Worm (Caenorhabditis elegans): Measurements from ENCODE around the gene pqn-35.

Gene pqn-35

ce11 chrII:4638891-4639290, 26.1 kb downstream of the pqn-35 start:
- TF ChIP-seq nhr-23 (tag; optimal IDR thresholded peaks at IDR 0.05) (peak; percentile 66), lsy-12 (tag; optimal IDR thresholded peaks at IDR 0.05) (no peak), elt-1 (tag; optimal IDR thresholded peaks at IDR 0.05) (no peak), ceh-9 (tag; optimal IDR thresholded peaks at IDR 0.05) (no peak), nhr-237 (tag; optimal IDR thresholded peaks at IDR 0.05) (no peak), fkh-2 (tag; optimal IDR thresholded peaks at IDR 0.05) (no peak), snpc-4 (tag; optimal IDR thresholded peaks at IDR 0.05) (no peak), skn-1 (tag; optimal IDR thresholded peaks at IDR 0.05) (no peak), ama-1 (optimal IDR thresholded peaks at IDR 0.05) (no peak), nhr-43 (tag; optimal IDR thresholded peaks at IDR 0.05; ENCODE audit: poor library complexity, severe bottlenecking) (peak; percentile 7), egl-27 (tag; optimal IDR thresholded peaks at IDR 0.05) (no peak), unc-62 (GFP tag; optimal IDR thresholded peaks at IDR 0.05) (no peak)

ce11 chrII:4640748-4641147, 28.0 kb downstream of the pqn-35 start:
- TF ChIP-seq nfya-1 (tag; optimal IDR thresholded peaks at IDR 0.05; ENCODE audit: insufficient read depth): peak; percentile 22
- no peak for TF ChIP-seq mml-1 (tag; optimal IDR thresholded peaks at IDR 0.05)
- TF ChIP-seq ztf-11 (tag; optimal IDR thresholded peaks at IDR 0.05): no peak

- TF ChIP-seq eor-1 (tag; optimal IDR thresholded peaks at IDR 0.05) (no peak), pha-4 (tag; optimal IDR thresholded peaks at IDR 0.05) (peak; percentile 16)
These were observed 36.0 kb downstream of the pqn-35 start, which contains the start of gene lgc-27 for ce11 chrII:4648785-4649184. TSS of gene lgc-27 (plus strand) at chrII:4649085.

ce11 chrII:4650072-4650471, 37.3 kb downstream of the pqn-35 start:
- TF ChIP-seq pqm-1 (tag; optimal IDR thresholded peaks at IDR 0.05): no peak
- no peak for TF ChIP-seq egl-27 (tag; optimal IDR thresholded peaks at IDR 0.05)

ce11 chrII:4655834-4656233, 43.0 kb downstream of the pqn-35 start, which contains the start of gene fut-6:
TSS of gene fut-6 (minus strand) at chrII:4655934.
- TF ChIP-seq mdl-1 (tag; optimal IDR thresholded peaks at IDR 0.05) (no peak), mml-1 (tag; optimal IDR thresholded peaks at IDR 0.05) (no peak), R02D3.7 (tag; optimal IDR thresholded peaks at IDR 0.05) (no peak), nhr-77 (tag; optimal IDR thresholded peaks at IDR 0.05) (no peak), nhr-23 (tag; optimal IDR thresholded peaks at IDR 0.05) (no peak), ztf-11 (tag; optimal IDR thresholded peaks at IDR 0.05) (no peak), unc-39 (tag; optimal IDR thresholded peaks at IDR 0.05) (no peak), nhr-25 (tag; optimal IDR thresholded peaks at IDR 0.05) (no peak), lin-15B (tag; optimal IDR thresholded peaks at IDR 0.05) (no peak)

ce11 chrII:4657370-4657769, 44.6 kb downstream of the pqn-35 start:
- no peak for TF ChIP-seq ceh-28 (tag; optimal IDR thresholded peaks at IDR 0.05)
- no peak for TF ChIP-seq nhr-77 (tag; optimal IDR thresholded peaks at IDR 0.05)
- TF ChIP-seq elt-2 (tag; optimal IDR thresholded peaks at IDR 0.05): peak; percentile 65

ce11 chrII:4658245-4658644, 45.5 kb downstream of the pqn-35 start:
- TF ChIP-seq skn-1 (tag; optimal IDR thresholded peaks at IDR 0.05): no peak
- TF ChIP-seq snpc-4 (tag; optimal IDR thresholded peaks at IDR 0.05): no peak
- no peak for TF ChIP-seq nhr-77 (tag; optimal IDR thresholded peaks at IDR 0.05)
- TF ChIP-seq nfya-1 (tag; optimal IDR thresholded peaks at IDR 0.05; ENCODE audit: insufficient read depth): no peak
- no peak for TF ChIP-seq ama-1 (optimal IDR thresholded peaks at IDR 0.05)
- no peak for TF ChIP-seq nhr-43 (tag; optimal IDR thresholded peaks at IDR 0.05; ENCODE audit: poor library complexity, severe bottlenecking)
- no peak for TF ChIP-seq fos-1 (tag; optimal IDR thresholded peaks at IDR 0.05)
- TF ChIP-seq nhr-28 (tag; optimal IDR thresholded peaks at IDR 0.05): no peak
- no peak for TF ChIP-seq pha-4 (tag; optimal IDR thresholded peaks at IDR 0.05)
- TF ChIP-seq nhr-12 (tag; optimal IDR thresholded peaks at IDR 0.05): no peak
- TF ChIP-seq elt-3 (tag; optimal IDR thresholded peaks at IDR 0.05): no peak
- TF ChIP-seq nhr-76 (tag; optimal IDR thresholded peaks at IDR 0.05): no peak
- TF ChIP-seq elt-2 (tag; optimal IDR thresholded peaks at IDR 0.05): no peak
- no peak for TF ChIP-seq ceh-28 (tag; optimal IDR thresholded peaks at IDR 0.05)
- no peak for TF ChIP-seq unc-62 (GFP tag; optimal IDR thresholded peaks at IDR 0.05)
- no peak for TF ChIP-seq fkh-10 (GFP tag; optimal IDR thresholded peaks at IDR 0.05)
- TF ChIP-seq ztf-4 (tag; optimal IDR thresholded peaks at IDR 0.05): no peak
- no peak for TF ChIP-seq daf-12 (tag; optimal IDR thresholded peaks at IDR 0.05)

Data from whole organism, L3 larva.